Worm (Caenorhabditis elegans) whole organism, L3 larva: ENCODE data around the gene nhr-28.

Experiments
- ama-1 ChIP-seq: fragments of 150-350 bp; optimal IDR thresholded peaks from 2 replicates; lab custom pipeline; 2018
- ceh-82 ChIP-seq: fragments of 150-350 bp; optimal IDR thresholded peaks from 2 replicates; lab custom pipeline; 2014; ENCODE audit warnings: missing biosample characterization, missing genetic modification characterization
- daf-12 ChIP-seq: fragments of 150-350 bp; optimal IDR thresholded peaks from 2 replicates; lab custom pipeline; 2014; ENCODE audit warnings: missing biosample characterization, missing genetic modification reagents, missing genetic modification characterization
- fos-1 ChIP-seq: fragments of 150-350 bp; optimal IDR thresholded peaks from 2 replicates; lab custom pipeline; 2014; ENCODE audit warnings: missing biosample characterization, missing genetic modification characterization
- lin-15B ChIP-seq: fragments of 150-350 bp; optimal IDR thresholded peaks from 2 replicates; lab custom pipeline; 2014; ENCODE audit warnings: missing biosample characterization, missing genetic modification characterization
- lin-39 ChIP-seq: fragments of 150-350 bp; optimal IDR thresholded peaks from 2 replicates; lab custom pipeline; 2018; ENCODE audit warnings: missing biosample characterization, missing genetic modification reagents, missing genetic modification characterization
- nhr-237 ChIP-seq: fragments of 150-350 bp; optimal IDR thresholded peaks from 2 replicates; lab custom pipeline; 2014; ENCODE audit warnings: missing biosample characterization, missing genetic modification characterization
- pha-4 ChIP-seq: fragments of 150-350 bp; optimal IDR thresholded peaks from 2 replicates; lab custom pipeline; 2014; ENCODE audit warnings: missing biosample characterization, missing genetic modification reagents, missing genetic modification characterization
- pqm-1 ChIP-seq: fragments of 150-350 bp; optimal IDR thresholded peaks from 2 replicates; lab custom pipeline; 2017; ENCODE audit warnings: missing biosample characterization, missing genetic modification characterization, inconsistent platforms
- skn-1 ChIP-seq: fragments of 150-350 bp; optimal IDR thresholded peaks from 2 replicates; lab custom pipeline; 2014; ENCODE audit warnings: missing biosample characterization, missing genetic modification characterization
- tbx-2 ChIP-seq: sonication (generic microtip); optimal IDR thresholded peaks from 2 replicates; lab custom pipeline; 2016; ENCODE audit warnings: mild to moderate bottlenecking, missing genetic modification characterization, missing compliant biosample characterization
- unc-39 ChIP-seq: sonication (generic microtip); optimal IDR thresholded peaks from 4 replicates; lab custom pipeline; 2017; ENCODE audit warnings: missing biosample characterization, missing genetic modification characterization
- ztf-11 ChIP-seq: fragments of 150-350 bp; optimal IDR thresholded peaks from 2 replicates; lab custom pipeline; 2014; ENCODE audit warnings: missing biosample characterization, missing genetic modification characterization
- ztf-4 ChIP-seq: fragments of 150-350 bp; optimal IDR thresholded peaks from 2 replicates; lab custom pipeline; 2014; ENCODE audit warnings: missing biosample characterization, missing genetic modification characterization

DNA sequence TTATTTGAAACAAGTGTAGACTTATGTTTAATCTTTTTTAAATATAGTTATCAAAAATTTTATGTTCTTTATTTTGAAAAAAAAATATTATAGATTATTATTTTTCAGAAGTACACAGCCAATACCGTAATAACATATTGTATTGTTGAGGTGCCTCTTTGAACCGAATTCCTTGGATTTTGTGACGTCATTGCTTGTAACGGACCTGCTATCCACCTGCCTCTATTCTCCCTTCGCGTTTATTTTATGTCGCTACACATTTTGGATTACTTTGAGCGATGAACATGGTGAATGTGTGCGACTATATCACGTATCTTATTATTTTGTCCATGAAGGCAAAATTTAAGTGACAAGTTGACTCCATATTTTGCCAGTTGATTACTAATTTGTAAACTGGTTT lies 27.5 kb upstream of the nhr-28 start:
- no peak for TF ChIP-seq ztf-11 (tag; lab: Kevin White, UChicago)
- no peak for TF ChIP-seq skn-1 (tag; lab: Kevin White, UChicago)
- no peak for TF ChIP-seq ztf-4 (tag; lab: Kevin White, UChicago)
- no peak for TF ChIP-seq fos-1
- TF ChIP-seq pqm-1 (tag; lab: Kevin White, UChicago) = no peak
- no peak for TF ChIP-seq ama-1 (lab: Kevin White, UChicago)
- no peak for TF ChIP-seq tbx-2
- TF ChIP-seq pha-4 (tag; lab: Kevin White, UChicago) = no peak
- no peak for TF ChIP-seq nhr-237 (tag; lab: Kevin White, UChicago)
- no peak for TF ChIP-seq lin-39 (tag; lab: Kevin White, UChicago)
- TF ChIP-seq daf-12 = no peak
- no peak for TF ChIP-seq unc-39 (tag; lab: Kevin White, UChicago)
- TF ChIP-seq ceh-82 (tag; lab: Kevin White, UChicago) = no peak
- TF ChIP-seq lin-15B (tag; lab: Kevin White, UChicago) = no peak
